Worm (Caenorhabditis elegans) whole organism, L4 larva: ENCODE measurements around the gene ndus-8.

Source experiments
- F10B5.3 ChIP-seq: sonication (generic microtip); optimal IDR thresholded peaks from 2 replicates; lab custom pipeline; 2016; ENCODE audit warnings: mild to moderate bottlenecking, missing genetic modification characterization, missing compliant biosample characterization
- T20F7.1 ChIP-seq: fragments of 200-800 bp; sonication (Bioruptor generic); optimal IDR thresholded peaks from 2 replicates; lab custom pipeline; 2018; ENCODE audit warnings: mild to moderate bottlenecking, missing genetic modification characterization, missing compliant biosample characterization
- T26A8.4 ChIP-seq: fragments of 200-800 bp; sonication (Bioruptor generic); IDR thresholded peaks from 2 replicates; pipeline ENCODE4 v1.3.6; 2022; ENCODE audit warnings: missing genetic modification characterization, missing compliant biosample characterization
- ZK337.2 ChIP-seq: fragments of 200-800 bp; sonication (Bioruptor generic); IDR thresholded peaks from 2 replicates; pipeline ENCODE4 v1.3.6; 2022; ENCODE audit warnings: missing genetic modification reagents, missing genetic modification characterization, missing compliant biosample characterization
- aha-1 ChIP-seq: fragments of 150-350 bp; peaks from one replicate; lab custom pipeline; 2014; ENCODE audit warnings: missing biosample characterization, missing genetic modification characterization
- ama-1 ChIP-seq: fragments of 150-350 bp; optimal IDR thresholded peaks from 2 replicates; lab custom pipeline; 2014; ENCODE audit warnings: inconsistent platforms, mixed read lengths
- attf-4 ChIP-seq: sonication (generic microtip); optimal IDR thresholded peaks from 3 replicates; lab custom pipeline; 2017; ENCODE audit warnings: missing biosample characterization, missing genetic modification characterization
- ceh-44 ChIP-seq: fragments of 200-800 bp; sonication (Bioruptor generic); IDR thresholded peaks from 2 replicates; pipeline ENCODE4 v1.3.6; 2022; ENCODE audit warnings: missing genetic modification reagents, missing genetic modification characterization, missing compliant biosample characterization
- daf-12 ChIP-seq: fragments of 150-350 bp; optimal IDR thresholded peaks from 2 replicates; lab custom pipeline; 2014; ENCODE audit warnings: missing biosample characterization, missing genetic modification reagents, missing genetic modification characterization
- daf-16 ChIP-seq, 3 experiments: sonication (generic microtip); optimal IDR thresholded peaks; 2 replicates each; lab custom pipeline; 2016 to 2017; ENCODE audit warnings: missing genetic modification characterization in 3 of 3, missing genetic modification reagents in 3 of 3, mild to moderate bottlenecking in 2 of 3, missing compliant biosample characterization in 2 of 3, missing biosample characterization in 1 of 3, moderate library complexity in 1 of 3
- dmd-8 ChIP-seq: fragments of 200-800 bp; sonication (Bioruptor generic); IDR thresholded peaks from 2 replicates; pipeline ENCODE4 v1.3.6; 2022; ENCODE audit warnings: missing genetic modification characterization, missing compliant biosample characterization
- dpl-1 ChIP-seq: fragments of 150-350 bp; optimal IDR thresholded peaks from 2 replicates; lab custom pipeline; 2014; ENCODE audit warnings: missing biosample characterization, missing genetic modification reagents, missing genetic modification characterization
- dve-1 ChIP-seq: sonication (generic microtip); optimal IDR thresholded peaks from 2 replicates; lab custom pipeline; 2017; ENCODE audit warnings: antibody characterized with exemption, mild to moderate bottlenecking, missing genetic modification characterization, missing compliant biosample characterization; ENCODE audit not compliant: insufficient read depth
- egl-43 ChIP-seq: fragments of 200-800 bp; sonication (Bioruptor generic); IDR thresholded peaks from 2 replicates; pipeline ENCODE4 v1.3.6; 2022; ENCODE audit warnings: missing genetic modification reagents, missing genetic modification characterization, missing compliant biosample characterization
- fkh-10 ChIP-seq: fragments of 150-350 bp; optimal IDR thresholded peaks from 2 replicates; lab custom pipeline; 2014; ENCODE audit warnings: missing biosample characterization, missing genetic modification reagents, missing genetic modification characterization
- hif-1 ChIP-seq, 2 experiments: sonication (generic microtip); optimal IDR thresholded peaks; 2 replicates each; lab custom pipeline; 2016 to 2017; ENCODE audit warnings: missing compliant biosample characterization in 2 of 2, missing genetic modification characterization in 2 of 2, missing genetic modification reagents in 2 of 2, missing genotype in 2 of 2, mild to moderate bottlenecking in 1 of 2
- hlh-30 ChIP-seq: sonication (generic microtip); optimal IDR thresholded peaks from 2 replicates; lab custom pipeline; 2017; ENCODE audit warnings: antibody characterized with exemption, mild to moderate bottlenecking, missing genetic modification characterization, missing compliant biosample characterization; ENCODE audit not compliant: insufficient read depth
- lin-1 ChIP-seq: fragments of 200-800 bp; sonication (Bioruptor generic); IDR thresholded peaks from 2 replicates; pipeline ENCODE4 v1.3.6; 2022; ENCODE audit warnings: missing genetic modification reagents, missing genetic modification characterization, missing compliant biosample characterization
- lin-13 ChIP-seq: fragments of 150-350 bp; optimal IDR thresholded peaks from 2 replicates; lab custom pipeline; 2014; ENCODE audit warnings: missing biosample characterization, missing genetic modification reagents, missing genetic modification characterization
- lin-38 ChIP-seq: fragments of 200-800 bp; sonication (Bioruptor generic); IDR thresholded peaks from 2 replicates; pipeline ENCODE4 v1.3.6; 2022; ENCODE audit warnings: missing genetic modification reagents, missing genetic modification characterization, missing compliant biosample characterization
- lsy-2 ChIP-seq, 2 experiments: fragments of 150-350 bp in 1 of 2; sonication (generic microtip) in 1 of 2; optimal IDR thresholded peaks; 2 replicates each; lab custom pipeline; 2014 to 2017; ENCODE audit warnings: missing biosample characterization in 2 of 2, missing genetic modification characterization in 2 of 2
- madf-9 ChIP-seq: fragments of 200-800 bp; sonication (Bioruptor generic); conservative IDR thresholded peaks from 2 replicates; pipeline ENCODE4 v1.3.6; 2022; ENCODE audit warnings: missing genetic modification reagents, missing genetic modification characterization, missing compliant biosample characterization
- mep-1 ChIP-seq: fragments of 150-350 bp; sonication (generic microtip); optimal IDR thresholded peaks from 3 replicates; lab custom pipeline; 2014; ENCODE audit warnings: missing biosample characterization, missing genetic modification characterization
- mes-2 ChIP-seq: sonication (generic microtip); optimal IDR thresholded peaks from 2 replicates; lab custom pipeline; 2016; ENCODE audit warnings: missing genotype, mild to moderate bottlenecking, missing genetic modification characterization, missing compliant biosample characterization; ENCODE audit not compliant: poor library complexity, severe bottlenecking
- nhr-11 ChIP-seq: fragments of 150-350 bp; optimal IDR thresholded peaks from 2 replicates; lab custom pipeline; 2014; ENCODE audit warnings: missing biosample characterization, missing genetic modification characterization
- nhr-237 ChIP-seq: sonication (generic microtip); optimal IDR thresholded peaks from 2 replicates; lab custom pipeline; 2017; ENCODE audit warnings: missing biosample characterization, missing genetic modification characterization
- nhr-25 ChIP-seq: sonication (generic microtip); optimal IDR thresholded peaks from 2 replicates; lab custom pipeline; 2017; ENCODE audit warnings: missing genetic modification characterization, mild to moderate bottlenecking, missing compliant biosample characterization, antibody characterized with exemption, moderate library complexity, borderline replicate concordance; ENCODE audit not compliant: insufficient read depth
- nhr-28 ChIP-seq: fragments of 150-350 bp; optimal IDR thresholded peaks from 2 replicates; lab custom pipeline; 2014; ENCODE audit warnings: missing biosample characterization, missing genetic modification characterization
- nhr-48 ChIP-seq: sonication (generic microtip); optimal IDR thresholded peaks from 2 replicates; lab custom pipeline; 2016; ENCODE audit warnings: mild to moderate bottlenecking, missing genetic modification characterization, missing compliant biosample characterization
- nhr-6 ChIP-seq: fragments of 150-350 bp; optimal IDR thresholded peaks from 2 replicates; lab custom pipeline; 2014; ENCODE audit warnings: missing biosample characterization, missing genetic modification characterization
- nhr-77 ChIP-seq: fragments of 150-350 bp; optimal IDR thresholded peaks from 2 replicates; lab custom pipeline; 2014; ENCODE audit warnings: missing biosample characterization, missing genetic modification characterization
- pha-4 ChIP-seq, 2 experiments: fragments of 150-350 bp in 1 of 2; fragments of 200-800 bp in 1 of 2; sonication (Bioruptor generic) in 1 of 2; IDR thresholded peaks in 1 of 2; optimal IDR thresholded peaks in 1 of 2; 2 replicates each; pipeline versions ENCODE4 v1.3.6 to Lab custom; 2014 to 2022; ENCODE audit warnings: missing genetic modification characterization in 2 of 2, missing genetic modification reagents in 2 of 2, missing biosample characterization in 1 of 2, missing compliant biosample characterization in 1 of 2
- unc-130 ChIP-seq: sonication (generic microtip); optimal IDR thresholded peaks from 2 replicates; lab custom pipeline; 2016; ENCODE audit warnings: missing genetic modification reagents, missing genetic modification characterization, missing compliant biosample characterization
- zfp-2 ChIP-seq: sonication (generic microtip); optimal IDR thresholded peaks from 2 replicates; lab custom pipeline; 2016; ENCODE audit warnings: mild to moderate bottlenecking, missing genetic modification characterization, missing compliant biosample characterization
- zip-2 ChIP-seq: fragments of 150-350 bp; optimal IDR thresholded peaks from 2 replicates; lab custom pipeline; 2014; ENCODE audit warnings: missing biosample characterization, missing genetic modification characterization
- ztf-7 ChIP-seq: fragments of 150-350 bp; optimal IDR thresholded peaks from 2 replicates; lab custom pipeline; 2014; ENCODE audit warnings: missing biosample characterization, missing genetic modification characterization

ndus-8 gene

ce11 chrIII:7185473-7185872 lies 48.5 kb downstream of the ndus-8 start, which contains the start of gene F37C12.14:
TSS of gene F37C12.14 (minus strand) at chrIII:7185573.
- TF ChIP-seq F10B5.3 (tag; lab: Kevin White, UChicago), result no peak
- TF ChIP-seq nhr-25 (tag; lab: Kevin White, UChicago), result no peak
- no peak for TF ChIP-seq T26A8.4 (GFP tag; lab: Robert Waterston, UW)

ce11 chrIII:7184022-7184421 lies 50.0 kb downstream of the ndus-8 start, which contains the start of gene yju-2:
TSS of gene yju-2 (plus strand) at chrIII:7184336.
- TF ChIP-seq unc-130, result peak; percentile 8
- TF ChIP-seq daf-12 (tag; lab: Kevin White, UChicago), result no peak
- TF ChIP-seq dve-1 (tag; lab: Kevin White, UChicago), result peak; percentile 55
- no peak for TF ChIP-seq zip-2
- TF ChIP-seq attf-4 (tag; lab: Kevin White, UChicago), result no peak
- TF ChIP-seq lsy-2 (tag; optimal IDR thresholded peaks at IDR 0.05; lab: Kevin White, UChicago), result peak in 1 of 2 experiments; percentile 86
- TF ChIP-seq lin-38 (GFP tag; lab: Robert Waterston, UW), result peak; percentile 86
- no peak for TF ChIP-seq dmd-8 (GFP tag; lab: Robert Waterston, UW)
- TF ChIP-seq lin-13 (GFP tag; lab: Kevin White, UChicago), result peak; percentile 72
- no peak for TF ChIP-seq ceh-44 (GFP tag; lab: Robert Waterston, UW)
- TF ChIP-seq pha-4 (GFP tag; IDR thresholded peaks at IDR 0.05; lab: Robert Waterston, UW), result no peak
- TF ChIP-seq pha-4 (tag; optimal IDR thresholded peaks at IDR 0.05; lab: Kevin White, UChicago), result peak; percentile 3
- no peak for TF ChIP-seq nhr-237 (tag; lab: Kevin White, UChicago)
- peak; percentile 2 for TF ChIP-seq fkh-10 (GFP tag; lab: Kevin White, UChicago)
- TF ChIP-seq aha-1 (tag; lab: Kevin White, UChicago), result peak; percentile 42
- no peak for TF ChIP-seq madf-9 (GFP tag; lab: Robert Waterston, UW)
- TF ChIP-seq nhr-48, result no peak
- TF ChIP-seq hlh-30, result peak; percentile 64
- TF ChIP-seq T20F7.1 (GFP tag; lab: Kevin White, UChicago), result peak; percentile 62
- no peak for TF ChIP-seq daf-16 (GFP tag; optimal IDR thresholded peaks at IDR 0.05; lab: Kevin White, UChicago)
- peak; percentile 66 for TF ChIP-seq daf-16 (tag; optimal IDR thresholded peaks at IDR 0.05; lab: Kevin White, UChicago)
- no peak for TF ChIP-seq ZK337.2 (GFP tag; lab: Robert Waterston, UW)
- peak; percentile 32 for TF ChIP-seq nhr-77 (tag; lab: Kevin White, UChicago)
- peak; percentile 60 for TF ChIP-seq nhr-6
- peak; percentile 18 for TF ChIP-seq ztf-7
- no peak for TF ChIP-seq egl-43
- peak; percentile 1 for TF ChIP-seq ama-1 (lab: Kevin White, UChicago)
- TF ChIP-seq dpl-1 (GFP tag; lab: Kevin White, UChicago), result peak; percentile 55
- peak; percentile 11 for TF ChIP-seq nhr-28 (tag; lab: Kevin White, UChicago)
- peak; percentile 89 for TF ChIP-seq mes-2 (tag; lab: Kevin White, UChicago)
- TF ChIP-seq hif-1 (tag; optimal IDR thresholded peaks at IDR 0.05; lab: Kevin White, UChicago), result peak in 1 of 2 experiments; percentile 47
- peak; percentile 78 for TF ChIP-seq mep-1 (tag; lab: Kevin White, UChicago)
- peak; percentile 39 for TF ChIP-seq nhr-11 (tag; lab: Kevin White, UChicago)
- TF ChIP-seq zfp-2 (tag; lab: Kevin White, UChicago), result peak; percentile 36
- no peak for TF ChIP-seq lin-1
- TF ChIP-seq, all 104 proteins: peak for 22
